Fruit fly (Drosophila melanogaster) whole organism, larva: Measurements from ENCODE around the gene CG17145.

Source experiments
- noc ChIP-seq: fragments of 200-800 bp; sonication (Bioruptor generic); optimal IDR thresholded peaks from 3 replicates; lab custom pipeline; 2019; ENCODE audit warnings: missing biosample characterization, mild to moderate bottlenecking, missing genetic modification characterization, moderate library complexity

The CG17145 gene

dm6 chr3L:20221412-20221864, at the start of gene CG17145:
CG17145 (plus strand) TSS chr3L:20221814.
- TF ChIP-seq noc (tag; lab: Kevin White, UChicago) = peak; percentile 82

dm6 chr3L:20177697-20178096, 43.9 kb upstream of the CG17145 start:
- no peak for TF ChIP-seq noc (tag; lab: Kevin White, UChicago)

dm6 chr3L:20178101-20178500, 43.5 kb upstream of the CG17145 start:
- TF ChIP-seq noc (tag; lab: Kevin White, UChicago) = no peak

dm6 chr3L:20182799-20183198, 38.8 kb upstream of the CG17145 start:
- no peak for TF ChIP-seq noc (tag; lab: Kevin White, UChicago)

dm6 chr3L:20183345-20184088, 38.1 kb upstream of the CG17145 start:
- peak; percentile 59 for TF ChIP-seq noc (tag; lab: Kevin White, UChicago)

- TF ChIP-seq noc (tag; lab: Kevin White, UChicago) = no peak
Measured at dm6 chr3L:20185206-20185868, 36.3 kb upstream of the CG17145 start.

dm6 chr3L:20185886-20186285, 35.7 kb upstream of the CG17145 start:
- TF ChIP-seq noc (tag; lab: Kevin White, UChicago) = no peak

- TF ChIP-seq noc (tag; lab: Kevin White, UChicago) = no peak
Measured at dm6 chr3L:20186294-20187020, 35.2 kb upstream of the CG17145 start.

- TF ChIP-seq noc (tag; lab: Kevin White, UChicago) = peak; percentile 65
Measured at dm6 chr3L:20187885-20188570, 33.6 kb upstream of the CG17145 start, which contains the start of gene Ssk. Ssk (plus strand) TSS chr3L:20188522.

- no peak for TF ChIP-seq noc (tag; lab: Kevin White, UChicago)
Measured at dm6 chr3L:20191848-20192247, 29.8 kb upstream of the CG17145 start.

- TF ChIP-seq noc (tag; lab: Kevin White, UChicago) = peak; percentile 44
Measured at dm6 chr3L:20192872-20193747, 28.5 kb upstream of the CG17145 start.

dm6 chr3L:20193748-20194058, 27.9 kb upstream of the CG17145 start:
- no peak for TF ChIP-seq noc (tag; lab: Kevin White, UChicago)

- peak; percentile 25 for TF ChIP-seq noc (tag; lab: Kevin White, UChicago)
Measured at dm6 chr3L:20194731-20195130, 26.9 kb upstream of the CG17145 start.

dm6 chr3L:20195875-20196274, 25.7 kb upstream of the CG17145 start:
- TF ChIP-seq noc (tag; lab: Kevin White, UChicago) = no peak

dm6 chr3L:20196321-20196720, 25.3 kb upstream of the CG17145 start:
- no peak for TF ChIP-seq noc (tag; lab: Kevin White, UChicago)
